Fruit fly (Drosophila melanogaster): ENCODE results near the gene Uba4.

Gene Uba4

DNA sequence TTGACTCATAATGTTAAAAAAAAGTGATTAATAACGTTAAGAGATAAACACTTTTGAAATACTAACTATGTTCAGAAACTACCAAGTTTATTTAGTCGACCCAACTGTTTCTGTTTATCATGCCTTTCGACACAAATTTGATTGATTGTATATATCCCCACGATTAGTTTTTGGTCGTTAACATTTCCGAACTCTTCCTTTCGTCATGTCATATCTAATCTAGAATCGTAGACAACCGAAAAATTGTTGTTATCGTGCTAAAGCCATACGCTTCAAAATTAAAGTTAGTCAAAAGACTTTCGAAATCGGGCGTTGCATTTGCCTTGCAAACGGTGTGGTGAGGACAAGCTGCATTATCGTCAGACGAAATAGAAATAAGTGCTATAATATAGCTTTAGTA lies 13.0 kb downstream of the Uba4 start:
- TF ChIP-seq EcR (GFP tag; optimal IDR thresholded peaks at IDR 0.05) (no peak), psq (optimal IDR thresholded peaks at IDR 0.05) (no peak), CG8478 (optimal IDR thresholded peaks at IDR 0.05) (no peak), pan (optimal IDR thresholded peaks at IDR 0.05) (no peak), usp (GFP tag; optimal IDR thresholded peaks at IDR 0.05) (no peak), Dll (optimal IDR thresholded peaks at IDR 0.05) (no peak)

dm6 chr2L:8532790-8533189 lies 15.6 kb downstream of the Uba4 start:
- TF ChIP-seq CG8478 (optimal IDR thresholded peaks at IDR 0.05) (no peak), EcR (GFP tag; optimal IDR thresholded peaks at IDR 0.05) (no peak), psq (optimal IDR thresholded peaks at IDR 0.05) (no peak), Dll (optimal IDR thresholded peaks at IDR 0.05) (no peak), usp (GFP tag; optimal IDR thresholded peaks at IDR 0.05) (no peak), pan (optimal IDR thresholded peaks at IDR 0.05) (no peak)

DNA sequence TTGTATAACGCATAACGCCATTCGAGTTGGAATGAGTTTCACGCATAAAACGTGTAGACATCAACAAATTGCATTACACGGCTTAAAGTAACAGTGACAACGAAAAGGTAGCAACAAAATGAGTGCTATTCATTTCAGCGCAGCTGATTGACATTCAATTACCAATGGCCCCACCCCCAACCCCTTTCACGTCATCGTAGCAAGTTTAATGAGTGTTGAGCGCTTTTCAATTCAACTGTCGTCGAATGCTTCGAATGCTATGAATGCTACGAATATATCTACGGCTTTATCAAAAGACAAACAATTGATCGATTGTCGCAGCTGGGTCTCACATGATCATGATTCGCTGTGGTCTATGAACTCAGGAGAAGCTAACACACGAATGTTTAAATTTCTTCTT lies 16.4 kb downstream of the Uba4 start:
- TF ChIP-seq psq (optimal IDR thresholded peaks at IDR 0.05) (no peak), Dll (optimal IDR thresholded peaks at IDR 0.05) (no peak), pan (optimal IDR thresholded peaks at IDR 0.05) (no peak), EcR (GFP tag; optimal IDR thresholded peaks at IDR 0.05) (no peak), usp (GFP tag; optimal IDR thresholded peaks at IDR 0.05) (no peak), CG8478 (optimal IDR thresholded peaks at IDR 0.05) (no peak)

DNA sequence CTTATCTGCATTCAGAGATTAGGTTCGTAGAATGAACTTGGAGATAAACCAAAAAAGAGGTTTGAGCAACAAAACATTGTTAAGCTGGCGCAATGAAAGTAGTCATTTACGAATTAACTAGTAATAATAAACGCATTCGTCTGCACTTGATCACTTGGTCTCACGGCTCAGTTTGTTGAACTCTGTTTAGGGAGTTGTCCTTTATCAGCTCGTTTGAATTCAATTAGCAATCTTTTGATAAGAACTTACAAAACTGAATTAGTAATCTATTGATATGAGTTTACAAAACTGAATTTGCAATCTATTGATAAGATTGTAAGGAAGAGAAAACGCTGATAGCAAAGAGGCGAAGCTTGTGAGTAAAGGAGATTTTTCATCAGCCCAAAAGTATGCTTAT lies 16.9 kb downstream of the Uba4 start:
- no peak for TF ChIP-seq EcR (GFP tag; optimal IDR thresholded peaks at IDR 0.05)
- TF ChIP-seq psq (optimal IDR thresholded peaks at IDR 0.05) = no peak
- TF ChIP-seq CG8478 (optimal IDR thresholded peaks at IDR 0.05) = no peak
- no peak for TF ChIP-seq Dll (optimal IDR thresholded peaks at IDR 0.05)
- no peak for TF ChIP-seq pan (optimal IDR thresholded peaks at IDR 0.05)
- no peak for TF ChIP-seq usp (GFP tag; optimal IDR thresholded peaks at IDR 0.05)

dm6 chr2L:8534515-8535295 lies 17.5 kb downstream of the Uba4 start:
- TF ChIP-seq EcR (GFP tag; optimal IDR thresholded peaks at IDR 0.05) (peak in 1 of 2 experiments; percentile 65), pan (optimal IDR thresholded peaks at IDR 0.05) (no peak), psq (optimal IDR thresholded peaks at IDR 0.05) (no peak), CG8478 (optimal IDR thresholded peaks at IDR 0.05) (no peak)

DNA sequence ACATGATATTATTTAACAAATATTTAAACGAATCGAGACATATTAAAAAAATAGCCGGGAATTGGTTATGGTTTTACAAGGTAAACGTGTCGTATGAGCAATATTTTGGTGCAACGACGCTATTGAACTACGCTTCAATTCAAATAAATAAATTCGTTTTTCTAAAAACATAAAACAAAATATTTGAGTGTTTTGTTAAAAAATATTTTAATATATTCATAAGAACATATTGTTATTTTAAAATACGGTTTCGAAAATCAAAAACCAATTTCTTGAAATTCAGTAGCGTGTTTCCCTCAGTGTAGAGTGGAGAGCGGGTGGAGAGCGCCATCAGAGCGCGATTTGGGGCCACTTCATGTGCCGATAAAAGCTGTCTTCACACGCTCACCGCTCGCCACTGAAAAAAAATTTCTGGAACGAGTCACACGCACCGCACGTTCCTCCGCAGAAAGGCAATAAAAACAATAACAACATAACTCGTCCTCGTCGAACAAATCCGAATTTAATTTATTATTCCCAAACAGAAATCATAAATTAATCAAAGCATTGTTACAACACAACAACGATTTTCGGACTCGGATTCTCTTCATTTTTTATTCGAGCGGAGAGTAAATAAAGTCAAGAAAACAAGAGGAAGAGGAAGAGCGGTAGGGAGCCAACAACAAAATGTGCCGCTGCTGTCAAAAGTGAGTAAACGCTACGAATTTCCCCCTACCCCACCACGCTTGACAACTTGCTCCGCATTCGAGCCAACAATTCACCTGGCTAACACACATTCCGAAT lies 18.4 kb downstream of the Uba4 start:
- no peak for TF ChIP-seq EcR (GFP tag; optimal IDR thresholded peaks at IDR 0.05)
- TF ChIP-seq CG8478 (optimal IDR thresholded peaks at IDR 0.05) = no peak
- TF ChIP-seq psq (optimal IDR thresholded peaks at IDR 0.05) = no peak

- TF ChIP-seq Dll (optimal IDR thresholded peaks at IDR 0.05) = no peak
- TF ChIP-seq pan (optimal IDR thresholded peaks at IDR 0.05) = no peak
- no peak for TF ChIP-seq usp (GFP tag; optimal IDR thresholded peaks at IDR 0.05)
- TF ChIP-seq CG8478 (optimal IDR thresholded peaks at IDR 0.05) = no peak
- no peak for TF ChIP-seq psq (optimal IDR thresholded peaks at IDR 0.05)
- no peak for TF ChIP-seq EcR (GFP tag; optimal IDR thresholded peaks at IDR 0.05)
Observed at dm6 chr2L:8538449-8539050, 21.3 kb downstream of the Uba4 start.

DNA sequence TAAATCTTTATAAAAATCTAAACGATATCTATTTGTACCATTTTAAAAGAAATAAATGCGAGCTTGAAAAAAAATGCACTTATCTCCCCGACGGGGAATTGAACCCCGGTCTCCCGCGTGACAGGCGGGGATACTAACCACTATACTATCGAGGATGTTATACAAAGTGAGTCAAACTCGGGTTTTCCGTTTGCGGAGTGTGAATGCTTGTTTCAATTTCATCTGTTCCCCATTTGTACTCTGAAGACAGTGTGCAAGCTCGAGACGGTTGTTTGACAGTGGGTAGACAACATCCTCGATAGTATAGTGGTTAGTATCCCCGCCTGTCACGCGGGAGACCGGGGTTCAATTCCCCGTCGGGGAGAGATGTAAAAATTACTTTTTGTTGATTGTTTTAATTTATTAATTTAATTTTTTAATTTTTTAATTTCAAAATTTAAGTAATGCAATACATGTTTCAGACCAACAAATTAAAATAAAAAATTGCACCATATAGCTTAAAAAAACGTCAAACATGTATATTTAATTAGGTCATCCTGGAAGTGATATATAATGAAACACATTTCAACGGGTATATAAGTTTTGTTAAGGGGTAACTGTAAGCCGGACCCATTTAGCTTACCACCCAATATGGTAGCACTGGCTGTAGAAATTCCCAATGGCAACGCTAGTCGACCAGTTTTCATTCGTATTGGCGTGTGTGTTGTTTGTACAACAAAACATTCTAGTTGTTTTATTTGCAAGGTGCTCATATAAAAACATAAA lies 24.4 kb downstream of the Uba4 start, which contains the start of gene Sema1a:
Sema1a (plus strand) TSS at position 679 of the 765 bp plus-strand sequence.
- TF ChIP-seq CG8478 (optimal IDR thresholded peaks at IDR 0.05) = no peak
- TF ChIP-seq EcR (GFP tag; optimal IDR thresholded peaks at IDR 0.05) = no peak
- TF ChIP-seq pan (optimal IDR thresholded peaks at IDR 0.05) = peak; percentile 84
- TF ChIP-seq usp (GFP tag; optimal IDR thresholded peaks at IDR 0.05) = no peak
- no peak for TF ChIP-seq psq (optimal IDR thresholded peaks at IDR 0.05)
- TF ChIP-seq Dll (optimal IDR thresholded peaks at IDR 0.05) = no peak

DNA sequence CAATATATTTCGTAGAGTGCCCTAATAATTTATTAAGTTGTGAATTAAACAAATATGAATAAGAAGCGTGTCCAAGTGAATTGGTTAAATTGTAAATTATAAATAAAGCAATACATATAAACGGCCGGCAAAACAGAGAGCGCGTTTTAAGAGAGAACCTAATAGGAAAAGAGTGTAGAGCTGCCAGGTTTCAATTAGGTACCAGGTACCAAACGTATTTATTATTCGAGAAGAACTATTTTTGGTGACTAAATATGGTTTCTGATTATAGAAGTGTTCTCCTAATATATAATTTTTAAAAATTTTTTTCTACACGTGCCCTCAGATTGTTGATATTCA lies 25.0 kb downstream of the Uba4 start:
- TF ChIP-seq pan (optimal IDR thresholded peaks at IDR 0.05) (no peak), psq (optimal IDR thresholded peaks at IDR 0.05) (no peak), CG8478 (optimal IDR thresholded peaks at IDR 0.05) (no peak), usp (GFP tag; optimal IDR thresholded peaks at IDR 0.05) (no peak)

DNA sequence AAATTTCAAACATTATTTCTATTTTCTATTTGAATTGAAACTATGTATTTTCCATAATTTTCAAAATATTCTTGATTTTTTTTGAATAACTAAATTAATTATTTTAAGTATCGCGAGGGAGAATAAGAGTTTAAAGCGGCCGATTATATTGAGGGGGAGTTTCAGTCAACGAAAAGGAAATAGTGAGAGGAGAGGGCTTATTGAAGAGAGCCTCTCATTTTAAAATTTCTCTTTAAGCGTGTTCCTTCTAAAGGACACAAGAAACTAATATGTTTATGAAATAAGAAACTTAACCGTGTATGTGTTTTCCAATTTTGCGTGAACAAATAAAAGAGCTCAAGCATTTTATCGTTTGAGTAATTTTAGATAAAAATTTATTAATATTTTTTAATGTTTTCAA lies 25.4 kb downstream of the Uba4 start:
- TF ChIP-seq pan (optimal IDR thresholded peaks at IDR 0.05) (no peak), usp (GFP tag; optimal IDR thresholded peaks at IDR 0.05) (no peak), Dll (optimal IDR thresholded peaks at IDR 0.05) (no peak), CG8478 (optimal IDR thresholded peaks at IDR 0.05) (no peak), EcR (GFP tag; optimal IDR thresholded peaks at IDR 0.05) (no peak), psq (optimal IDR thresholded peaks at IDR 0.05) (no peak)

DNA sequence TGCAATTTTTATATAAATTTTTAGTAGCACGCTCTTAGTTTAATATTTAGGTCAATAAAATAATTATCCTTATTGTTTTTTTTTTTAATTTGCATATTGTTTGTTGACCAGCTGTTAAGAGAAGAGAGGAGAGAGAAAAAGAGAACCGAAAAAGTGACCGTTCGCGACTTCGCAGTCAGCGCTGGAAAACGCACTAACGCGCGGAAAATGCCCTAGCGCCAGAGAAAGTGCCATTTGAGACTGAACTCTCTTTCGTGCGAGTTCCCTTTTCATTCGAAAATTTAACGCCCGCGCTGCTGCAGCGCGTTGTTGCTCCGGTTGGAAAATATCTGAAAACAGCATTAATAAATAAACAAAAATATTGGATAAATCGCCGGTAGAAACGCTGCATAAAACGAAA lies 25.9 kb downstream of the Uba4 start:
- no peak for TF ChIP-seq Dll (optimal IDR thresholded peaks at IDR 0.05)
- TF ChIP-seq CG8478 (optimal IDR thresholded peaks at IDR 0.05) = no peak
- no peak for TF ChIP-seq usp (GFP tag; optimal IDR thresholded peaks at IDR 0.05)
- TF ChIP-seq pan (optimal IDR thresholded peaks at IDR 0.05) = no peak
- no peak for TF ChIP-seq EcR (GFP tag; optimal IDR thresholded peaks at IDR 0.05)

All from whole organism.